Worm (Caenorhabditis elegans): Measurements from ENCODE around the gene cest-35.2.

ce11 chrV:5203643-5204042, 33.4 kb downstream of the cest-35.2 start:
- no peak for TF ChIP-seq hlh-6 (tag; optimal IDR thresholded peaks at IDR 0.05)
- TF ChIP-seq fkh-10 (GFP tag; optimal IDR thresholded peaks at IDR 0.05): no peak
- no peak for TF ChIP-seq rnt-1 (tag; optimal IDR thresholded peaks at IDR 0.05)
- no peak for TF ChIP-seq che-1 (tag; optimal IDR thresholded peaks at IDR 0.05)
- TF ChIP-seq ama-1 (optimal IDR thresholded peaks at IDR 0.05): no peak
- no peak for TF ChIP-seq T23F11.4 (GFP tag; optimal IDR thresholded peaks at IDR 0.05)
- TF ChIP-seq ceh-18 (tag; optimal IDR thresholded peaks at IDR 0.05): no peak

Measured in whole organism, late embryonic.